Worm (Caenorhabditis elegans) whole organism, young adult: ENCODE results near the gene kin-5.

Experiments used
- B0336.3 ChIP-seq: fragments of 200-800 bp; sonication (Bioruptor generic); IDR thresholded peaks from 2 replicates; pipeline ENCODE4 v1.3.6; 2022; ENCODE audit warnings: missing genetic modification characterization, missing compliant biosample characterization
- F23B12.7 ChIP-seq: sonication (generic microtip); optimal IDR thresholded peaks from 2 replicates; lab custom pipeline; 2017; ENCODE audit warnings: missing genetic modification characterization, mild to moderate bottlenecking, missing compliant biosample characterization, antibody characterized with exemption, moderate library complexity; ENCODE audit not compliant: insufficient read depth
- F37B4.10 ChIP-seq: fragments of 200-800 bp; sonication (Bioruptor generic); IDR thresholded peaks from 2 replicates; pipeline ENCODE4 v1.3.6; 2022; ENCODE audit warnings: missing genetic modification characterization, missing compliant biosample characterization
- F52B5.7 ChIP-seq: sonication (generic microtip); optimal IDR thresholded peaks from 2 replicates; lab custom pipeline; 2016; ENCODE audit warnings: mild to moderate bottlenecking, missing genetic modification characterization, missing compliant biosample characterization
- F55B11.4 ChIP-seq: sonication (generic microtip); optimal IDR thresholded peaks from 2 replicates; lab custom pipeline; 2016; ENCODE audit warnings: missing compliant biosample characterization, missing genetic modification characterization, borderline replicate concordance; ENCODE audit not compliant: insufficient read depth
- K11D2.4 ChIP-seq: fragments of 200-800 bp; sonication (Bioruptor generic); IDR thresholded peaks from 2 replicates; pipeline ENCODE4 v1.3.6; 2022; ENCODE audit warnings: missing genetic modification reagents, missing genetic modification characterization, missing compliant biosample characterization
- Y67H2A.10 ChIP-seq: fragments of 200-800 bp; sonication (Bioruptor generic); conservative IDR thresholded peaks from 2 replicates; pipeline ENCODE4 v1.3.6; 2022; ENCODE audit warnings: missing genetic modification reagents, missing genetic modification characterization, missing compliant biosample characterization
- ZK185.1 ChIP-seq: sonication (generic microtip); optimal IDR thresholded peaks from 2 replicates; lab custom pipeline; 2016; ENCODE audit warnings: mild to moderate bottlenecking, missing genetic modification characterization, missing compliant biosample characterization; ENCODE audit not compliant: poor library complexity, severe bottlenecking
- ama-1 ChIP-seq, 3 experiments: fragments of 150-350 bp in 1 of 3; sonication (generic microtip) in 2 of 3; optimal IDR thresholded peaks; 2 replicates each; lab custom pipeline; 2014 to 2018; ENCODE audit warnings: missing biosample characterization in 2 of 3, missing genetic modification characterization in 2 of 3, missing genetic modification reagents in 2 of 3
- aptf-3 ChIP-seq: fragments of 200-800 bp; sonication (Bioruptor generic); IDR thresholded peaks from 2 replicates; pipeline ENCODE4 v1.3.6; 2022; ENCODE audit warnings: missing genetic modification characterization, missing compliant biosample characterization
- attf-3 ChIP-seq: fragments of 200-800 bp; sonication (Bioruptor generic); conservative IDR thresholded peaks from 2 replicates; pipeline ENCODE4 v1.3.6; 2022; ENCODE audit warnings: missing genetic modification reagents, missing genetic modification characterization, missing compliant biosample characterization
- bed-2 ChIP-seq: fragments of 200-800 bp; sonication (Bioruptor generic); IDR thresholded peaks from 2 replicates; pipeline ENCODE4 v1.3.6; 2022; ENCODE audit warnings: missing genetic modification reagents, missing genetic modification characterization, missing compliant biosample characterization
- cebp-1 ChIP-seq, 2 experiments: fragments of 200-800 bp in 1 of 2; sonication (Bioruptor generic) in 1 of 2; sonication (generic microtip) in 1 of 2; IDR thresholded peaks in 1 of 2; optimal IDR thresholded peaks in 1 of 2; 2 replicates each; pipeline versions ENCODE4 v1.3.6 to Lab custom; 2017 to 2022; ENCODE audit warnings: missing compliant biosample characterization in 2 of 2, missing genetic modification characterization in 2 of 2, mild to moderate bottlenecking in 1 of 2, missing genetic modification reagents in 1 of 2, moderate library complexity in 1 of 2
- cebp-2 ChIP-seq: fragments of 200-800 bp; sonication (Bioruptor generic); IDR thresholded peaks from 2 replicates; pipeline ENCODE4 v1.3.6; 2022; ENCODE audit warnings: missing genetic modification characterization, missing compliant biosample characterization
- die-1 ChIP-seq: sonication (generic microtip); optimal IDR thresholded peaks from 2 replicates; lab custom pipeline; 2016; ENCODE audit warnings: missing genotype, mild to moderate bottlenecking, missing genetic modification characterization, missing compliant biosample characterization
- egl-18 ChIP-seq: fragments of 200-800 bp; sonication (Bioruptor generic); IDR thresholded peaks from 2 replicates; pipeline ENCODE4 v1.3.6; 2022; ENCODE audit warnings: missing genetic modification reagents, missing genetic modification characterization, missing compliant biosample characterization
- egl-44 ChIP-seq: fragments of 200-800 bp; sonication (Bioruptor generic); IDR thresholded peaks from 2 replicates; pipeline ENCODE4 v1.3.6; 2022; ENCODE audit warnings: missing genetic modification reagents, missing genetic modification characterization, missing compliant biosample characterization
- him-1 ChIP-seq: sonication (generic microtip); optimal IDR thresholded peaks from 2 replicates; lab custom pipeline; 2016; ENCODE audit warnings: missing genotype, missing genetic modification reagents, missing genetic modification characterization, missing compliant biosample characterization
- hrde-1 ChIP-seq: sonication (generic microtip); optimal IDR thresholded peaks from 2 replicates; lab custom pipeline; 2016; ENCODE audit warnings: missing genetic modification characterization, mild to moderate bottlenecking, missing compliant biosample characterization, moderate library complexity, missing genotype, missing genetic modification reagents, borderline replicate concordance
- let-607 ChIP-seq, 2 experiments: fragments of 200-800 bp in 1 of 2; sonication (Bioruptor generic) in 1 of 2; sonication (generic microtip) in 1 of 2; optimal IDR thresholded peaks; 2 replicates each; lab custom pipeline; 2016 to 2018; ENCODE audit warnings: mild to moderate bottlenecking in 2 of 2, missing compliant biosample characterization in 2 of 2, missing genetic modification characterization in 2 of 2, moderate library complexity in 2 of 2, missing genotype in 1 of 2
- lin-35 ChIP-seq, 3 experiments: fragments of 150-350 bp in 2 of 3; sonication (generic microtip) in 1 of 3; optimal IDR thresholded peaks; 2 replicates each; lab custom pipeline; 2014 to 2018; ENCODE audit warnings: missing biosample characterization in 3 of 3, missing genetic modification characterization in 3 of 3, missing genetic modification reagents in 3 of 3
- lsl-1 ChIP-seq: fragments of 200-800 bp; sonication (Bioruptor generic); optimal IDR thresholded peaks from 2 replicates; lab custom pipeline; 2018; ENCODE audit warnings: mild to moderate bottlenecking, missing genetic modification characterization, moderate library complexity, missing compliant biosample characterization
- lsy-27 ChIP-seq: sonication (generic microtip); optimal IDR thresholded peaks from 2 replicates; lab custom pipeline; 2017; ENCODE audit warnings: missing genetic modification characterization, mild to moderate bottlenecking, missing compliant biosample characterization, antibody characterized with exemption, missing genotype, borderline replicate concordance; ENCODE audit not compliant: insufficient read depth
- mes-4 ChIP-seq: sonication (generic microtip); optimal IDR thresholded peaks from 2 replicates; lab custom pipeline; 2016; ENCODE audit warnings: missing genotype, missing genetic modification characterization, missing compliant biosample characterization
- nfyb-1 ChIP-seq: fragments of 200-800 bp; sonication (Bioruptor generic); IDR thresholded peaks from 2 replicates; pipeline ENCODE4 v1.3.6; 2022; ENCODE audit warnings: missing genetic modification reagents, missing genetic modification characterization, missing compliant biosample characterization
- nhr-179 ChIP-seq: sonication (generic microtip); optimal IDR thresholded peaks from 2 replicates; lab custom pipeline; 2016; ENCODE audit warnings: mild to moderate bottlenecking, missing genetic modification characterization, missing compliant biosample characterization
- rpc-1 ChIP-seq, 2 experiments: fragments of 150-350 bp in 1 of 2; sonication (generic microtip) in 1 of 2; optimal IDR thresholded peaks; 2 replicates each; lab custom pipeline; 2014 to 2018; ENCODE audit warnings: missing biosample characterization in 1 of 2, missing genetic modification characterization in 1 of 2, missing genetic modification reagents in 1 of 2, missing genotype in 1 of 2
- sdz-38 ChIP-seq: sonication (generic microtip); optimal IDR thresholded peaks from 2 replicates; lab custom pipeline; 2016; ENCODE audit warnings: missing genotype, missing genetic modification characterization, missing compliant biosample characterization
- sea-2 ChIP-seq: fragments of 200-800 bp; sonication (Bioruptor generic); IDR thresholded peaks from 2 replicates; pipeline ENCODE4 v1.3.6; 2022; ENCODE audit warnings: missing genetic modification characterization, missing compliant biosample characterization
- snpc-1.3 ChIP-seq: sonication (generic microtip); optimal IDR thresholded peaks from 2 replicates; lab custom pipeline; 2017; ENCODE audit warnings: missing genetic modification characterization, mild to moderate bottlenecking, missing compliant biosample characterization, antibody characterized with exemption, moderate library complexity, missing genotype, missing genetic modification reagents; ENCODE audit not compliant: insufficient read depth
- snpc-4 ChIP-seq, 5 experiments: fragments of 150-350 bp in 1 of 5; sonication (generic microtip) in 4 of 5; optimal IDR thresholded peaks; 2 replicates each; lab custom pipeline; 2014 to 2018; ENCODE audit warnings: missing genetic modification characterization in 5 of 5, missing biosample characterization in 3 of 5, antibody characterized with exemption in 2 of 5, mild to moderate bottlenecking in 2 of 5, missing compliant biosample characterization in 2 of 5, missing genotype in 2 of 5, moderate library complexity in 2 of 5, missing genetic modification reagents in 1 of 5
- unc-62 ChIP-seq: fragments of 150-350 bp; optimal IDR thresholded peaks from 2 replicates; lab custom pipeline; 2014; ENCODE audit warnings: missing biosample characterization, missing genetic modification reagents, missing genetic modification characterization
- ztf-18 ChIP-seq: sonication (generic microtip); optimal IDR thresholded peaks from 2 replicates; lab custom pipeline; 2016; ENCODE audit warnings: missing genotype, mild to moderate bottlenecking, missing genetic modification characterization, missing compliant biosample characterization
- ztf-25 ChIP-seq: fragments of 200-800 bp; sonication (Bioruptor generic); IDR thresholded peaks from 2 replicates; pipeline ENCODE4 v1.3.6; 2022; ENCODE audit warnings: missing genetic modification reagents, missing genetic modification characterization, missing compliant biosample characterization
- ztf-6 ChIP-seq: fragments of 200-800 bp; sonication (Bioruptor generic); IDR thresholded peaks from 2 replicates; pipeline ENCODE4 v1.3.6; 2022; ENCODE audit warnings: missing genetic modification reagents, missing genetic modification characterization, missing compliant biosample characterization

The kin-5 gene

DNA sequence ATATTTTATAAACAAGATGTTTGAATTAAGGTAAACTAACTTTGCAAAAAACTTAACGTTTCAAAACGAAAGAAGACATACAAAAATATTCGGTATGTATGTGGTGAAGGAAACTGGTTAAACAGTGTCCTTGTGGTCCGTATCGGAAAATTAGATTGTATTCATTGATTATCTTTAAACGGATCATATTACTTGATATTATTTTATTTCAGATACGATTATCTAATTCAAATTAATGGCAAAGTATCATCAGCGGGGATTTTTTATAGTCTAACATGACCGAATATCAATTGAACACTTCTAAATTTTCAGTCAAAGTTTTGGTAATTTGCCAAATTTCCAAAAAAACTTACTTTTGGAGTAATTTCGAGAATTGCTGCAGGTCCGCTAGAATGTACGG, 37.8 kb upstream of the kin-5 start, which contains the start of gene C47E12.13:
C47E12.13 (minus strand) TSS at position 101 of the 400 bp plus-strand sequence.
- no peak for TF ChIP-seq cebp-2 (GFP tag; lab: Robert Waterston, UW)
- no peak for TF ChIP-seq F55B11.4 (tag; lab: Kevin White, UChicago)
- no peak for TF ChIP-seq sea-2

DNA sequence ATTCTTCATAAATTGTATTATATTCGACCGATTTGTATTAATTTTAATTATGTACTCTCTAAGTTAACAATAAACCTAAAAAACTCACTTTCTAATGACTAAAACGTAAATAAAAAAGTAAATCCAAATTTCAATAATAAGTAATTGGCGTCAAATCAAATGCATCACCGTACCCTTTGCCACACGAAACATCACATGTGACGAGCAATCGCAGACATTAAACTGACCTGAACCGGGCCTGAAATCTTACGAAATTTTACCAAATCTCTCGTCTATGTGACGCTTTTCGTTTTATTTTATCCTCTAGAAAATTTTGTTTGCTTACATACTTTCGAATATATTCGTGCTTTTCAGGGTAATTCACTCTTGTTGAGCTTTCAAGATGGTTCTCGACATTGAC, 34.4 kb upstream of the kin-5 start, which contains the start of the genes C47E12.2 and sars-1:
C47E12.2 (minus strand) TSS at position 131 of the 400 bp plus-strand sequence.
sars-1 (plus strand) TSS at position 355 of the 400 bp plus-strand sequence.
- TF ChIP-seq Y67H2A.10 (GFP tag; lab: Robert Waterston, UW): no peak
- no peak for TF ChIP-seq ztf-25 (GFP tag; lab: Robert Waterston, UW)
- TF ChIP-seq F52B5.7 (tag; lab: Kevin White, UChicago): no peak
- TF ChIP-seq sea-2: no peak
- no peak for TF ChIP-seq F37B4.10
- no peak for TF ChIP-seq ztf-18 (tag; lab: Kevin White, UChicago)
- no peak for TF ChIP-seq unc-62 (GFP tag; lab: Kevin White, UChicago)
- no peak; the same call in 1 of the 2 replicates for TF ChIP-seq cebp-1 (GFP tag; IDR thresholded peaks at IDR 0.05; lab: Robert Waterston, UW)
- peak; percentile 73 for TF ChIP-seq cebp-1 (tag; optimal IDR thresholded peaks at IDR 0.05; lab: Kevin White, UChicago)
- TF ChIP-seq ama-1 (optimal IDR thresholded peaks at IDR 0.05; lab: Kevin White, UChicago): no peak
- TF ChIP-seq ama-1 (GFP tag; optimal IDR thresholded peaks at IDR 0.05; lab: Kevin White, UChicago): no peak
- no peak for TF ChIP-seq mes-4 (tag; lab: Kevin White, UChicago)
- TF ChIP-seq K11D2.4 (GFP tag; lab: Robert Waterston, UW): no peak
- no peak for TF ChIP-seq bed-2 (GFP tag; lab: Robert Waterston, UW)
- no peak for TF ChIP-seq snpc-4 (GFP tag; optimal IDR thresholded peaks at IDR 0.05; lab: Kevin White, UChicago)
- TF ChIP-seq snpc-4 (tag; optimal IDR thresholded peaks at IDR 0.05; lab: Kevin White, UChicago): peak in 1 of 4 experiments; percentile 16
- TF ChIP-seq egl-18 (GFP tag; lab: Robert Waterston, UW): no peak
- no peak for TF ChIP-seq nfyb-1 (GFP tag; lab: Robert Waterston, UW)
- peak; percentile 51 for TF ChIP-seq lsl-1
- no peak for TF ChIP-seq rpc-1 (optimal IDR thresholded peaks at IDR 0.05; lab: Kevin White, UChicago)
- no peak for TF ChIP-seq rpc-1 (tag; optimal IDR thresholded peaks at IDR 0.05; lab: Kevin White, UChicago)
- no peak for TF ChIP-seq lin-35 (GFP tag; optimal IDR thresholded peaks at IDR 0.05; lab: Kevin White, UChicago)
- no peak for TF ChIP-seq die-1 (tag; lab: Kevin White, UChicago)

DNA sequence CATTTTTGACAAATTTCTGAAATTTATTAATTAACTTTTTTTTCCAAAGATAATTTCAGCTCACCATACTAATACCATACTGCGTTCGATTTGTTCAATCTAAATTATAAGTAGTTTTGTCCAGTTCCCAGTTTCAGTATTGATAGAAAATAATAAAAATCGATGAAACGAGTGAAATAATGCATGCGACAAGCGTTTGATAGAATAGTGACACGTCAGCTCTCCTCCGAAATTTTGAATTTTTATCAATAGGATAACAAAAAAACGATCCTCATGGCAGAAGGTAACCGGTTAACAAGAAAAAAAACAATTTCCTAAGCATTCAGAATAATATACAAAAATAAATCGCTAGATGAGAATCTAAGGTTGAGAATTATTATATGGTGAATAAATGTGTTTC, 32.8 kb upstream of the kin-5 start, which contains the start of gene C47E12.3:
C47E12.3 (minus strand) TSS at position 101 of the 400 bp plus-strand sequence.
- TF ChIP-seq let-607 (tag; optimal IDR thresholded peaks at IDR 0.05; lab: Kevin White, UChicago) (no peak), ZK185.1 (tag; lab: Kevin White, UChicago) (no peak), him-1 (tag; lab: Kevin White, UChicago) (no peak), attf-3 (GFP tag; lab: Robert Waterston, UW) (no peak), egl-44 (no peak), ztf-25 (GFP tag; lab: Robert Waterston, UW) (no peak), nhr-179 (tag; lab: Kevin White, UChicago) (no peak), ama-1 (optimal IDR thresholded peaks at IDR 0.05; lab: Kevin White, UChicago) (no peak), ama-1 (GFP tag; optimal IDR thresholded peaks at IDR 0.05; lab: Kevin White, UChicago) (no peak), hrde-1 (tag; lab: Kevin White, UChicago) (no peak), F23B12.7 (tag; lab: Kevin White, UChicago) (no peak), aptf-3 (no peak), ztf-6 (no peak), sdz-38 (tag; lab: Kevin White, UChicago) (no peak), snpc-1.3 (tag; lab: Kevin White, UChicago) (no peak), B0336.3 (GFP tag; lab: Robert Waterston, UW) (no peak), lsy-27 (no peak), F37B4.10 (no peak)
